Fruit fly (Drosophila melanogaster) whole organism, wandering third instar larva: Measurements from ENCODE around the gene CG5181.
A peak's percentile ranks its signal among the peaks of the same experiment; 100 is the strongest.

ENCODE experiments used
- Abd-B ChIP-seq: fragments of >200 bp; optimal IDR thresholded peaks from 2 replicates; lab custom pipeline; 2017; ENCODE audit warnings: missing biosample characterization, missing genetic modification characterization
- CG32264 ChIP-seq: fragments of 200-800 bp; sonication (Bioruptor generic); optimal IDR thresholded peaks from 2 replicates; lab custom pipeline; 2016; ENCODE audit warnings: missing biosample characterization, missing genetic modification characterization
- CG9705 ChIP-seq: fragments of 200-800 bp; sonication (Bioruptor generic); optimal IDR thresholded peaks from 2 replicates; lab custom pipeline; 2018; ENCODE audit warnings: missing biosample characterization, mild to moderate bottlenecking, missing genetic modification characterization
- CrebA ChIP-seq: fragments of 200-800 bp; sonication (Bioruptor generic); optimal IDR thresholded peaks from 2 replicates; lab custom pipeline; 2016; ENCODE audit warnings: missing biosample characterization, mild to moderate bottlenecking, missing genetic modification characterization, borderline replicate concordance
- Dfd ChIP-seq: fragments of >200 bp; optimal IDR thresholded peaks from 2 replicates; lab custom pipeline; 2017; ENCODE audit warnings: missing biosample characterization, missing genetic modification characterization
- Dif ChIP-seq: fragments of 200-275, 200-300 bp; sonication (Bioruptor generic); optimal IDR thresholded peaks from 2 replicates; lab custom pipeline; 2018; ENCODE audit warnings: missing biosample characterization, missing genetic modification characterization; ENCODE audit not compliant: partially characterized antibody
- GATAd ChIP-seq: sonication (Bioruptor generic); optimal IDR thresholded peaks from 2 replicates; lab custom pipeline; 2016; ENCODE audit warnings: missing biosample characterization, missing genetic modification characterization
- HLH106 ChIP-seq: fragments of 200-800 bp; optimal IDR thresholded peaks from 3 replicates; lab custom pipeline; 2019; ENCODE audit warnings: missing biosample characterization, mild to moderate bottlenecking, missing genetic modification characterization, moderate library complexity
- Hnf4 ChIP-seq: fragments of 200-800 bp; sonication (Bioruptor generic); optimal IDR thresholded peaks from 2 replicates; lab custom pipeline; 2016; ENCODE audit warnings: missing biosample characterization, mild to moderate bottlenecking, missing genetic modification characterization
- Hr78 ChIP-seq: fragments of >200 bp; optimal IDR thresholded peaks from 2 replicates; lab custom pipeline; 2017; ENCODE audit warnings: missing biosample characterization, missing genetic modification characterization
- Hr83 ChIP-seq: fragments of 200-300 bp; sonication (Bioruptor generic); optimal IDR thresholded peaks from 2 replicates; lab custom pipeline; 2016; ENCODE audit warnings: missing biosample characterization, mild to moderate bottlenecking, missing genetic modification characterization, moderate library complexity; ENCODE audit not compliant: poor library complexity, severe bottlenecking
- Jra ChIP-seq: sonication (Bioruptor generic); optimal IDR thresholded peaks from 2 replicates; lab custom pipeline; 2016; ENCODE audit warnings: missing biosample characterization, missing genetic modification characterization
- Mio ChIP-seq: sonication (Bioruptor generic); optimal IDR thresholded peaks from 2 replicates; lab custom pipeline; 2016; ENCODE audit warnings: missing biosample characterization, missing genetic modification characterization
- Myc ChIP-seq: fragments of >200 bp; optimal IDR thresholded peaks from 2 replicates; lab custom pipeline; 2017
- N ChIP-seq: fragments of >200 bp; optimal IDR thresholded peaks from 2 replicates; lab custom pipeline; 2018; ENCODE audit warnings: missing biosample characterization, missing external identifiers, missing genetic modification characterization
- OdsH ChIP-seq: fragments of 200-800 bp; sonication (Bioruptor generic); optimal IDR thresholded peaks from 2 replicates; lab custom pipeline; 2016; ENCODE audit warnings: missing biosample characterization, mild to moderate bottlenecking, missing genetic modification characterization
- Rel ChIP-seq, 2 experiments: fragments of 200-800 bp; sonication (Bioruptor generic) in 1 of 2; optimal IDR thresholded peaks; 2 replicates in 1 of 2; 3 replicates in 1 of 2; lab custom pipeline; 2016 to 2019; ENCODE audit warnings: mild to moderate bottlenecking in 2 of 2, missing biosample characterization in 2 of 2, missing genetic modification characterization in 2 of 2, moderate library complexity in 1 of 2
- Sp1 ChIP-seq: fragments of 200-800 bp; sonication (Bioruptor generic); optimal IDR thresholded peaks from 3 replicates; lab custom pipeline; 2019; ENCODE audit warnings: missing biosample characterization, mild to moderate bottlenecking, missing genetic modification characterization, moderate library complexity
- Vsx2 ChIP-seq: fragments of 200-300, 225-300 bp; sonication (Bioruptor generic); optimal IDR thresholded peaks from 2 replicates; lab custom pipeline; 2018; ENCODE audit warnings: missing biosample characterization, missing genetic modification characterization; ENCODE audit not compliant: partially characterized antibody
- br ChIP-seq: fragments of 200-800 bp; sonication (Bioruptor generic); optimal IDR thresholded peaks from 2 replicates; lab custom pipeline; 2016; ENCODE audit warnings: missing biosample characterization, missing genetic modification characterization
- brk ChIP-seq: fragments of 200-800 bp; sonication (Bioruptor generic); optimal IDR thresholded peaks from 2 replicates; lab custom pipeline; 2016; ENCODE audit warnings: missing biosample characterization, mild to moderate bottlenecking, missing genetic modification characterization
- dl ChIP-seq, 2 experiments: fragments of 175-275, 200-275 bp in 1 of 2; fragments of 200-275 bp in 1 of 2; sonication (Bioruptor generic); optimal IDR thresholded peaks; lab custom pipeline; 2018; ENCODE audit warnings: mild to moderate bottlenecking in 2 of 2, missing biosample characterization in 2 of 2, missing genetic modification characterization in 2 of 2, moderate library complexity in 2 of 2; ENCODE audit not compliant: partially characterized antibody in 2 of 2, insufficient read depth in 1 of 2
- dmrt93B ChIP-seq: fragments of 200-800 bp; sonication (Bioruptor generic); optimal IDR thresholded peaks from 2 replicates; lab custom pipeline; 2018; ENCODE audit warnings: missing biosample characterization, mild to moderate bottlenecking, missing genetic modification characterization
- dsf ChIP-seq: sonication (Bioruptor generic); optimal IDR thresholded peaks from 2 replicates; lab custom pipeline; 2016; ENCODE audit warnings: missing biosample characterization, missing genetic modification characterization, borderline replicate concordance
- ey ChIP-seq: fragments of 200-800 bp; sonication (Bioruptor generic); optimal IDR thresholded peaks from 2 replicates; lab custom pipeline; 2016; ENCODE audit warnings: missing biosample characterization, missing genetic modification characterization
- foxo ChIP-seq, 2 experiments: fragments of 200-800 bp; sonication (Bioruptor generic); optimal IDR thresholded peaks; 2 replicates in 1 of 2; 3 replicates in 1 of 2; lab custom pipeline; 2016 to 2017; ENCODE audit warnings: missing biosample characterization in 2 of 2, missing genetic modification characterization in 2 of 2
- fru ChIP-seq: fragments of 200-800 bp; sonication (Bioruptor generic); optimal IDR thresholded peaks from 3 replicates; lab custom pipeline; 2016; ENCODE audit warnings: missing biosample characterization, mild to moderate bottlenecking, missing genetic modification characterization
- h ChIP-seq: fragments of 200-800 bp; sonication (Bioruptor generic); optimal IDR thresholded peaks from 3 replicates; lab custom pipeline; 2016; ENCODE audit warnings: missing biosample characterization, mild to moderate bottlenecking, missing genetic modification characterization
- jim ChIP-seq: fragments of 175-275, 200-325 bp; sonication (Bioruptor generic); optimal IDR thresholded peaks from 2 replicates; lab custom pipeline; 2016; ENCODE audit warnings: missing biosample characterization, mild to moderate bottlenecking, missing genetic modification characterization
- lola ChIP-seq: fragments of >200 bp; optimal IDR thresholded peaks from 2 replicates; lab custom pipeline; 2017; ENCODE audit warnings: missing biosample characterization, missing genetic modification characterization
- pan ChIP-seq: fragments of >200 bp; optimal IDR thresholded peaks from 2 replicates; lab custom pipeline; 2017
- psq ChIP-seq: fragments of 200-800 bp; sonication (Bioruptor generic); optimal IDR thresholded peaks from 3 replicates; lab custom pipeline; 2017; ENCODE audit warnings: missing biosample characterization, mild to moderate bottlenecking, missing genetic modification characterization, moderate library complexity
- rgr ChIP-seq: fragments of 200-800 bp; sonication (Bioruptor generic); optimal IDR thresholded peaks from 3 replicates; lab custom pipeline; 2016; ENCODE audit warnings: missing biosample characterization, mild to moderate bottlenecking, missing genetic modification characterization
- sage ChIP-seq: fragments of 200-800 bp; sonication (Bioruptor generic); optimal IDR thresholded peaks from 2 replicates; lab custom pipeline; 2016; ENCODE audit warnings: missing biosample characterization, mild to moderate bottlenecking, missing genetic modification characterization
- sv ChIP-seq: fragments of 200-800 bp; sonication (Bioruptor generic); optimal IDR thresholded peaks from 3 replicates; lab custom pipeline; 2016; ENCODE audit warnings: missing biosample characterization, missing genetic modification characterization
- tai ChIP-seq: sonication (Bioruptor generic); optimal IDR thresholded peaks from 2 replicates; lab custom pipeline; 2016; ENCODE audit warnings: missing biosample characterization, missing genetic modification characterization
- usp ChIP-seq: fragments of >200 bp; optimal IDR thresholded peaks from 2 replicates; lab custom pipeline; 2017; ENCODE audit warnings: missing biosample characterization, missing genetic modification characterization
- woc ChIP-seq: sonication (Bioruptor generic); optimal IDR thresholded peaks from 2 replicates; lab custom pipeline; 2016; ENCODE audit warnings: missing biosample characterization, mild to moderate bottlenecking, missing genetic modification characterization

The CG5181 gene

dm6 chr2L:7426326-7427066 lies 16.9 kb upstream of the CG5181 start, which contains the start of gene muc:
muc (plus strand) TSS chr2L:7426866.
- no peak for TF ChIP-seq CG32264 (GFP tag; lab: Kevin White, UChicago)
- TF ChIP-seq foxo (GFP tag; optimal IDR thresholded peaks at IDR 0.05; lab: Kevin White, UChicago) = peak in 1 of 2 experiments; percentile 50
- no peak for TF ChIP-seq GATAd (GFP tag; lab: Kevin White, UChicago)
- TF ChIP-seq pan (lab: Kevin White, UChicago) = no peak
- TF ChIP-seq Hr78 = peak; percentile 49
- peak; percentile 44 for TF ChIP-seq Hnf4 (GFP tag; lab: Kevin White, UChicago)
- no peak for TF ChIP-seq Vsx2 (GFP tag; lab: Kevin White, UChicago)
- TF ChIP-seq sv (GFP tag; lab: Kevin White, UChicago) = peak; percentile 36
- TF ChIP-seq dsf (GFP tag; lab: Kevin White, UChicago) = no peak
- no peak for TF ChIP-seq sage (GFP tag; lab: Kevin White, UChicago)
- TF ChIP-seq Rel (GFP tag; optimal IDR thresholded peaks at IDR 0.05; lab: Kevin White, UChicago) = no peak
- TF ChIP-seq Rel (tag; optimal IDR thresholded peaks at IDR 0.05; lab: Kevin White, UChicago) = no peak
- TF ChIP-seq HLH106 (tag; lab: Kevin White, UChicago) = peak; percentile 62
- TF ChIP-seq Dif (GFP tag; lab: Kevin White, UChicago) = no peak
- TF ChIP-seq rgr = peak; percentile 41
- no peak for TF ChIP-seq dl (GFP tag; optimal IDR thresholded peaks at IDR 0.05; lab: Kevin White, UChicago; ENCODE audit: insufficient read depth in 1 of 2, partially characterized antibody in 2 of 2)
- TF ChIP-seq ey = peak; percentile 34
- TF ChIP-seq OdsH (GFP tag; lab: Kevin White, UChicago) = peak; percentile 2
- peak; percentile 30 for TF ChIP-seq dmrt93B (GFP tag; lab: Kevin White, UChicago)
- TF ChIP-seq Myc (lab: Kevin White, UChicago) = no peak
- TF ChIP-seq CG9705 (GFP tag; lab: Kevin White, UChicago) = peak; percentile 16
- no peak for TF ChIP-seq Mio (GFP tag; lab: Kevin White, UChicago)
- TF ChIP-seq h (GFP tag; lab: Kevin White, UChicago) = peak; percentile 28
- TF ChIP-seq usp (GFP tag; lab: Kevin White, UChicago) = no peak
- peak; percentile 54 for TF ChIP-seq brk (GFP tag; lab: Kevin White, UChicago)
- peak; percentile 46 for TF ChIP-seq fru (GFP tag; lab: Kevin White, UChicago)
- no peak for TF ChIP-seq jim (GFP tag; lab: Kevin White, UChicago)
- TF ChIP-seq Sp1 = no peak
- no peak for TF ChIP-seq CrebA (GFP tag; lab: Kevin White, UChicago)
- peak; percentile 61 for TF ChIP-seq Jra (GFP tag; lab: Kevin White, UChicago)
- no peak for TF ChIP-seq br
- no peak for TF ChIP-seq Hr83 (GFP tag; lab: Kevin White, UChicago)
- no peak for TF ChIP-seq psq
- peak; percentile 80 for TF ChIP-seq woc (GFP tag; lab: Kevin White, UChicago)
- peak; percentile 93 for TF ChIP-seq N (GFP tag; lab: Kevin White, UChicago)
- TF ChIP-seq Dfd (GFP tag; lab: Kevin White, UChicago) = no peak
- TF ChIP-seq Abd-B (GFP tag; lab: Kevin White, UChicago) = no peak
- no peak for TF ChIP-seq tai (GFP tag; lab: Kevin White, UChicago)
- no peak for TF ChIP-seq lola (GFP tag; lab: Kevin White, UChicago)

- TF ChIP-seq HLH106 (tag; lab: Kevin White, UChicago) (no peak), CrebA (GFP tag; lab: Kevin White, UChicago) (no peak), usp (GFP tag; lab: Kevin White, UChicago) (no peak), h (GFP tag; lab: Kevin White, UChicago) (no peak), ey (no peak), brk (GFP tag; lab: Kevin White, UChicago) (no peak), Hr78 (no peak), Dif (GFP tag; lab: Kevin White, UChicago) (peak; percentile 3), Hr83 (GFP tag; lab: Kevin White, UChicago) (peak; percentile 53)
These were observed 16.1 kb upstream of the CG5181 start for dm6 chr2L:7425690-7426056.
